Worm (Caenorhabditis elegans): ENCODE data around the gene glod-4.

DNA sequence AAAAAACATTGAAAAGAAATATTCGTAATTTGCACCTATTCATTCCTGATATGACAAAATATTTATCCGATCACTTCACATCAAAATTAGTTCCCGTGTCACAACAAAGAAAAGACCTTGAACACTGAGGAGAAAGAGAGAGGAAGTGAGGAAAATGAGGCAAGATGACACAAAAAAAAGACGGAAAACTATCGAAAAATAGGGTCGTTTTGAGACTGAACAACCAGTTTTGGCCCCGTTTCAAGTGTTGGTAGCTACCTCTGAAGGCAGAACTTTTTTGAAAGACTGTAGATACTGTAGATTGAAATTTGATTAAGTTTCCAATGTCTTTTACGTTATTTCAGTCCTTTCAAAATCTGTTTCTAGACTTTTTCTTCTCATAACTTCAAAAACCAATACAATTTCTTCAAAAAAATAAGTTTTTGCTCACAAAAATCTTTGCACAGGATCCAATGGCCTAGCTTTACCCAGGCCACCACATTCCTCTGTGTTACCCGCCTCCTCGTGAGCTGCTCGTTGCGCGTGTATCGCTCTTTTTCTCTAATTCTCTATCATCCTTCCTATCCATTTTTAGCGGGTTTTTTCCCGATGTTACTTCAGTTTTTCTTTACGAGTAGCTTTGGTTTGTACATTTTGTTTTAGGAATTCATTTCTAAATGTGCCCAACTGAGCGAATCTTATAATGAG is 43.0 kb downstream of the glod-4 start:
- TF ChIP-seq mes-2 (tag; optimal IDR thresholded peaks at IDR 0.05; ENCODE audit: poor library complexity, severe bottlenecking) (peak; percentile 86), nhr-77 (tag; optimal IDR thresholded peaks at IDR 0.05) (no peak), ceh-28 (tag; optimal IDR thresholded peaks at IDR 0.05) (no peak), unc-130 (GFP tag; optimal IDR thresholded peaks at IDR 0.05) (peak; percentile 45), mdl-1 (tag; optimal IDR thresholded peaks at IDR 0.05) (peak; percentile 80 to 91), ces-1 (GFP tag; optimal IDR thresholded peaks at IDR 0.05) (no peak), ceh-82 (tag; optimal IDR thresholded peaks at IDR 0.05) (no peak), fos-1 (tag; optimal IDR thresholded peaks at IDR 0.05) (no peak), lsy-2 (tag; optimal IDR thresholded peaks at IDR 0.05) (peak; percentile 49 to 82), nhr-76 (tag; optimal IDR thresholded peaks at IDR 0.05) (no peak)
